Worm (Caenorhabditis elegans) whole organism, mixed stage, embryonic: ENCODE results near the gene K11H3.2.

Experiments
- M03D4.4 ChIP-seq: sonication (generic microtip); optimal IDR thresholded peaks from 2 replicates; lab custom pipeline; 2017; ENCODE audit warnings: mild to moderate bottlenecking, missing genetic modification characterization, missing compliant biosample characterization
- bed-3 ChIP-seq: fragments of 200-800 bp; sonication (Bioruptor generic); optimal IDR thresholded peaks from 3 replicates; lab custom pipeline; 2018; ENCODE audit warnings: mild to moderate bottlenecking, missing genetic modification characterization, moderate library complexity, missing compliant biosample characterization
- blmp-1 ChIP-seq: fragments of 150-350 bp; optimal IDR thresholded peaks from 2 replicates; lab custom pipeline; 2014; ENCODE audit warnings: missing biosample characterization, missing genetic modification characterization
- ceh-43 ChIP-seq: fragments of 200-800 bp; sonication (Bioruptor generic); optimal IDR thresholded peaks from 2 replicates; lab custom pipeline; 2018; ENCODE audit warnings: mild to moderate bottlenecking, missing genetic modification characterization, moderate library complexity, missing compliant biosample characterization
- ceh-83 ChIP-seq: fragments of 200-800 bp; sonication (Bioruptor generic); optimal IDR thresholded peaks from 2 replicates; lab custom pipeline; 2018; ENCODE audit warnings: mild to moderate bottlenecking, missing genetic modification characterization, missing compliant biosample characterization
- ces-1 ChIP-seq: fragments of 150-350 bp; optimal IDR thresholded peaks from 2 replicates; lab custom pipeline; 2014; ENCODE audit warnings: missing biosample characterization, missing genetic modification reagents, missing genetic modification characterization
- cnd-1 ChIP-seq: fragments of 200-800 bp; sonication (Bioruptor generic); optimal IDR thresholded peaks from 2 replicates; lab custom pipeline; 2018; ENCODE audit warnings: mild to moderate bottlenecking, missing genetic modification characterization, missing compliant biosample characterization
- drap-1 ChIP-seq: fragments of 200-800 bp; sonication (Bioruptor generic); optimal IDR thresholded peaks from 3 replicates; lab custom pipeline; 2018; ENCODE audit warnings: mild to moderate bottlenecking, missing genetic modification characterization, missing compliant biosample characterization
- elt-3 ChIP-seq: fragments of 150-350 bp; optimal IDR thresholded peaks from 2 replicates; lab custom pipeline; 2014; ENCODE audit warnings: missing biosample characterization, missing genetic modification characterization
- flh-1 ChIP-seq: fragments of 200-800 bp; sonication (Bioruptor generic); optimal IDR thresholded peaks from 2 replicates; lab custom pipeline; 2018; ENCODE audit warnings: mild to moderate bottlenecking, missing genetic modification characterization, moderate library complexity, missing compliant biosample characterization
- ham-2 ChIP-seq: fragments of 200-800 bp; sonication (Bioruptor generic); optimal IDR thresholded peaks from 2 replicates; lab custom pipeline; 2018; ENCODE audit warnings: mild to moderate bottlenecking, missing genetic modification characterization, missing compliant biosample characterization
- hlh-1 ChIP-seq: fragments of 150-350 bp; optimal IDR thresholded peaks from 2 replicates; lab custom pipeline; 2014; ENCODE audit warnings: missing biosample characterization, missing genetic modification reagents, missing genetic modification characterization
- lin-32 ChIP-seq: fragments of 200-800 bp; sonication (Bioruptor generic); optimal IDR thresholded peaks from 2 replicates; lab custom pipeline; 2018; ENCODE audit warnings: mild to moderate bottlenecking, missing genetic modification characterization, missing compliant biosample characterization
- lsy-2 ChIP-seq: fragments of 150-350 bp; optimal IDR thresholded peaks from 2 replicates; lab custom pipeline; 2014; ENCODE audit warnings: missing biosample characterization, missing genetic modification characterization
- mab-5 ChIP-seq: fragments of 150-350 bp; optimal IDR thresholded peaks from 2 replicates; lab custom pipeline; 2014; ENCODE audit warnings: missing biosample characterization, missing genetic modification characterization
- mep-1 ChIP-seq: fragments of 150-350 bp; optimal IDR thresholded peaks from 2 replicates; lab custom pipeline; 2017; ENCODE audit warnings: missing biosample characterization, missing genetic modification reagents, missing genetic modification characterization, inconsistent platforms
- mls-2 ChIP-seq: sonication (generic microtip); optimal IDR thresholded peaks from 2 replicates; lab custom pipeline; 2016; ENCODE audit warnings: mild to moderate bottlenecking, missing genetic modification characterization, moderate library complexity, missing compliant biosample characterization
- nhr-12 ChIP-seq: fragments of 150-350 bp; optimal IDR thresholded peaks from 2 replicates; lab custom pipeline; 2014; ENCODE audit warnings: missing biosample characterization, missing genetic modification characterization
- nhr-2 ChIP-seq: fragments of 150-350 bp; optimal IDR thresholded peaks from 2 replicates; lab custom pipeline; 2014; ENCODE audit warnings: missing biosample characterization, missing genetic modification characterization
- nhr-237 ChIP-seq: fragments of 150-350 bp; optimal IDR thresholded peaks from 2 replicates; lab custom pipeline; 2014; ENCODE audit warnings: missing biosample characterization, missing genetic modification characterization
- pha-4 ChIP-seq: fragments of 150-350 bp; optimal IDR thresholded peaks from 2 replicates; lab custom pipeline; 2018; ENCODE audit warnings: missing biosample characterization, missing genetic modification reagents, missing genetic modification characterization
- snpc-4 ChIP-seq: fragments of 150-350 bp; optimal IDR thresholded peaks from 2 replicates; lab custom pipeline; 2014; ENCODE audit warnings: missing biosample characterization, missing genetic modification characterization
- unc-120 ChIP-seq: sonication (generic microtip); optimal IDR thresholded peaks from 2 replicates; lab custom pipeline; 2017; ENCODE audit warnings: missing genetic modification characterization, missing compliant biosample characterization; ENCODE audit not compliant: poor library complexity, severe bottlenecking
- unc-39 ChIP-seq: fragments of 150-350 bp; optimal IDR thresholded peaks from 2 replicates; lab custom pipeline; 2014; ENCODE audit warnings: missing biosample characterization, missing genetic modification characterization
- unc-62 ChIP-seq: fragments of 150-350 bp; optimal IDR thresholded peaks from 2 replicates; lab custom pipeline; 2014; ENCODE audit warnings: missing biosample characterization, missing genetic modification reagents, missing genetic modification characterization
- zip-8 ChIP-seq: fragments of 150-350 bp; optimal IDR thresholded peaks from 2 replicates; lab custom pipeline; 2014; ENCODE audit warnings: missing biosample characterization, missing genetic modification characterization
- ztf-11 ChIP-seq: fragments of 150-350 bp; optimal IDR thresholded peaks from 2 replicates; lab custom pipeline; 2014; ENCODE audit warnings: missing biosample characterization, missing genetic modification characterization

The K11H3.2 gene

ce11 chrIII:9802045-9802444 lies 44.1 kb upstream of the K11H3.2 start:
- TF ChIP-seq ceh-43 (GFP tag; lab: Kevin White, UChicago), result no peak
- TF ChIP-seq bed-3 (GFP tag; lab: Kevin White, UChicago), result no peak
- no peak for TF ChIP-seq unc-62
- TF ChIP-seq ceh-83, result no peak
- TF ChIP-seq lsy-2 (tag; lab: Kevin White, UChicago), result no peak
- no peak for TF ChIP-seq hlh-1
- no peak for TF ChIP-seq mls-2
- TF ChIP-seq nhr-12 (tag; lab: Kevin White, UChicago), result no peak
- TF ChIP-seq nhr-2 (tag; lab: Kevin White, UChicago), result no peak
- no peak for TF ChIP-seq ztf-11 (tag; lab: Kevin White, UChicago)
- no peak for TF ChIP-seq elt-3 (tag; lab: Kevin White, UChicago)

DNA sequence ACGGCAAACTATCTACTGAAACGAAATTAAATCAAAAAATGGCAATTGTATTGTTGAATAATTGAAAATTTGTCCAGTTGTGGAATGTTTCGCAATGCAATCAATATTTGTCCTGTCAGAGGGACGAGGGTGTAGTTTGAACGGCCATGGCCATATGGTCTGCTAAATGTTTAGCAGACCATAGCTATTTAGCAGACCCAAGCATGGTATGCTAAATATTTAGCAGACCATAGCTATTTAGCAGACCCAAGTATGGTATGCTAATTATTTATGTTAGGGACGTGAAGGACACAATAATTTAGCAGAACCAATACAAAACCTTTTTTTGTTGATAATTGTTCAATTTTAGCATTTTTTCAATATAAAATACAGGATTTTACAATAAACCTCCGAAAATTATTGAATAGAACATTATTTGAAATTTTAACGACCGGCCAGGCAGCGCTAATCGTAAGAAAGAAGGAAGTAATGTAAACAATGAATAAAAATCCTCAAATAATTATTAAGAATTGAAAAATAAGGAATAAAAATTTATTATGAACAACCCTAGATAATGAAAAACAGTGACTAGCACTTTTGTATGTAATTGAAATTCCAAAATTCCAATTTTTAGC lies 41.1 kb upstream of the K11H3.2 start, which contains the start of gene riok-3:
Gene riok-3, minus strand, starts transcription at position 15 of the 614 bp plus-strand sequence.
- peak; percentile 55 for TF ChIP-seq nhr-2 (tag; lab: Kevin White, UChicago)
- TF ChIP-seq mep-1, result no peak
- TF ChIP-seq ham-2 (GFP tag; lab: Kevin White, UChicago), result peak; percentile 29
- TF ChIP-seq nhr-237, result no peak

DNA sequence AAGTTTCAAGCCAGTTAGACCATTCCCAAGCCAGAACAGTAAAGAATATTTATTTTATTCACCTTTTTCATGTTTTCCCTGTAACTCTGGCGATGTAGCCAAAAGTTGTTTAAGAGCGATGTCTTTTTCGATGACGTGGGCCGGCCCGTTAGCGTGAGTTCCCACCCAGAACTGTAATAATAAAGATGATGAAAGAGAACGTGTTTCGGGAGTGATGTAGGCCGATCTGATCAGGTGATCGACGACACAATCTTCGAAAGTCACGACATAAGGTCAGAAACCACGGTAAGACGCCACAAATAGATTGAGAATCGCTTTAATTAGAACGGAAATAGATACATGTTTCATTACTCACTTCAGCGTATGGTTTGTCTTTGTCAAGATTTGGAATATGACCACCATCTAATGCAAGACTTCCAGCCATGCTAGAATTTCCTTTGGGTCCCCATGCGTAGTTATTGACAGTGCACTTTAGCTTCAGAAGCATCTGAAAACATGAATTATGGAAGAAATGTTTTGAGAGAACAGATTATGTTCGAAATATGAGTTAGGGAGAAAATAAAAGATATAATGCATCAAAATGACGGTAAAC lies 39.1 kb upstream of the K11H3.2 start, which contains the start of gene ZK632.4:
Gene ZK632.4, minus strand, starts transcription at position 487 of the 592 bp plus-strand sequence.
- no peak for TF ChIP-seq nhr-12 (tag; lab: Kevin White, UChicago)
- TF ChIP-seq zip-8 (tag; lab: Kevin White, UChicago), result no peak
- no peak for TF ChIP-seq flh-1 (GFP tag; lab: Kevin White, UChicago)
- no peak for TF ChIP-seq bed-3 (GFP tag; lab: Kevin White, UChicago)
- TF ChIP-seq blmp-1 (tag; lab: Kevin White, UChicago), result no peak
- TF ChIP-seq cnd-1 (tag; lab: Kevin White, UChicago), result no peak
- TF ChIP-seq hlh-1, result no peak

DNA sequence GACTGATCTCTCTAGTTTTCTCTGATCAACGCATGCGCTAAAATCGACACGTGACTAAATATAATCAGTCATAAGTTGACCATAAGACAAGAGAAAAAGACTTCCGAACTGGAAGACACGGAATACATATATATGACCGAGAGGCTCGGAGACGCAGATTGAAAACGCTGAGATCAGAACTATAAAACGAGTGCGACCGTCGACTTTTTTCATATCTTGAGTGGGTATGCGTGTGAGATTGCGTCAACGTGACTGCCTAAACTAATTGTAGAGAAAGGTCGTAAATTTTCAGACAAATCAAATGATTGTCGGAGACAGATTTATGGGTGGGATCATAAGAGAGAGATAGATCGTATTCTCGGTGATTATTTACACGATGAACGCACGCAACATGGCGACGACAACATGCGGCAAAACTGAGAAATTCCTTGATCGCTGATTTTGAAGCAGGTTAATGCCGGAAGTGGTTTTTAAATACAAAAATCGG lies 38.6 kb upstream of the K11H3.2 start:
- no peak for TF ChIP-seq ceh-43 (GFP tag; lab: Kevin White, UChicago)
- TF ChIP-seq unc-62, result peak; percentile 4

DNA sequence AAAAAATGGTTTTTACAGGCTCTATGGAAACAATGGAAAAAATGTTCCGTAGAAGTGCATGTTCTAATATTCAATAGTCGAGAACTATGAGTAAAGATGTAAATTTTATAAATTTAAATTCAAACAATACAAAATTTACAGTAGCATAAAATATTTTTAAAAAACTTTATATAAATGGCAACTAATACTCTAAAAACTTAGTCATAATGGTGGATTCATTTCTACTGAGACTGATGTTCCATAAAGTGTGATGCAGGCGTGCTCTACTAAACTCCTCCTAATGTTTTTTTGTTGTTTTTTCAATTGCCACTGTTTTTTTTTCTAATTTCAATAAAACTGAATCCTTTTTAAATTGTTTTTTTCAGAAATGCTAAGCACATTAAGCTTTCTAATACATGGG lies 38.0 kb upstream of the K11H3.2 start, which contains the start of gene gtap-2:
Gene gtap-2, plus strand, starts transcription at position 366 of the 400 bp plus-strand sequence.
- TF ChIP-seq blmp-1 (tag; lab: Kevin White, UChicago), result no peak
- peak; percentile 72 for TF ChIP-seq ces-1
- TF ChIP-seq bed-3 (GFP tag; lab: Kevin White, UChicago), result no peak
- TF ChIP-seq M03D4.4 (tag; lab: Kevin White, UChicago), result no peak
- no peak for TF ChIP-seq flh-1 (GFP tag; lab: Kevin White, UChicago)
- no peak for TF ChIP-seq ztf-11 (tag; lab: Kevin White, UChicago)
- TF ChIP-seq ceh-83, result no peak
- TF ChIP-seq unc-120 (tag; lab: Kevin White, UChicago), result no peak
- peak; percentile 35 for TF ChIP-seq lsy-2 (tag; lab: Kevin White, UChicago)
- TF ChIP-seq pha-4 (tag; lab: Kevin White, UChicago), result no peak
- no peak for TF ChIP-seq elt-3 (tag; lab: Kevin White, UChicago)
- TF ChIP-seq zip-8 (tag; lab: Kevin White, UChicago), result no peak
- no peak for TF ChIP-seq mab-5 (tag; lab: Kevin White, UChicago)
- TF ChIP-seq, all 35 proteins: peak for 2

DNA sequence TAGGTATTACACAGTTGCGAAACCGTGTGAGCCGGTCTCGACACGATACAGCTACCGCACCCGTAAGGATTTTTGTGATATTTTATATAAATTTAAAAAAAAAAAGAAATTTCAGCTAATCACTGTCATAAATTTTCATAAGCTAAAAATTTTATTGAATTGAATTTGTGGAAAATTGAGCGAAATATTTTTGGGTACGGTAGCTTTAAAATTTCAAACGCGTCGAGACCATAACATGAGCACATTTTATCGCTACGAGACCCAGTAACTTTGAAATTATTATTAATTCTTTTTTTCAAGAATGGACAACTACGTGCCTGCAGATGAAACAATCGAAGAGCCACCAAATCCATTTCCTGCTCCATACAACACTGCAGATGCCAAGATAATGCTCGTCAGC lies 33.0 kb upstream of the K11H3.2 start, which contains the start of gene ZK632.14:
Gene ZK632.14, plus strand, starts transcription at position 301 of the 400 bp plus-strand sequence.
- no peak for TF ChIP-seq nhr-2 (tag; lab: Kevin White, UChicago)
- TF ChIP-seq pha-4 (tag; lab: Kevin White, UChicago), result no peak
- no peak for TF ChIP-seq mls-2
- TF ChIP-seq zip-8 (tag; lab: Kevin White, UChicago), result no peak
- TF ChIP-seq lin-32, result no peak
- no peak for TF ChIP-seq mab-5 (tag; lab: Kevin White, UChicago)
- no peak for TF ChIP-seq snpc-4 (tag; lab: Kevin White, UChicago)
- TF ChIP-seq ceh-83, result no peak
- TF ChIP-seq ceh-43 (GFP tag; lab: Kevin White, UChicago), result no peak
- TF ChIP-seq unc-39 (tag; lab: Kevin White, UChicago), result no peak
- no peak for TF ChIP-seq drap-1 (GFP tag; lab: Kevin White, UChicago)
- TF ChIP-seq bed-3 (GFP tag; lab: Kevin White, UChicago), result no peak
